Fruit fly (Drosophila melanogaster): ENCODE data around the gene Gyc76C.
A peak's percentile ranks its signal among the peaks of the same experiment; 100 is the strongest.

Gene Gyc76C

dm6 chr3L:19834143-19834794, 40.9 kb upstream of the Gyc76C start, which contains the start of the genes trc and CG32221 (continued):
- TF ChIP-seq Hr51 (GFP tag; optimal IDR thresholded peaks at IDR 0.05): no peak
- TF ChIP-seq BEAF-32 (GFP tag; optimal IDR thresholded peaks at IDR 0.05): peak; percentile 85
- no peak for TF ChIP-seq Hr39 (optimal IDR thresholded peaks at IDR 0.05)
- peak; percentile 54 for TF ChIP-seq Lhr (GFP tag; optimal IDR thresholded peaks at IDR 0.05)
- no peak for TF ChIP-seq eyg (GFP tag; optimal IDR thresholded peaks at IDR 0.05)
- no peak for TF ChIP-seq Fer3 (tag; optimal IDR thresholded peaks at IDR 0.05)
- TF ChIP-seq Bdp1 (GFP tag; optimal IDR thresholded peaks at IDR 0.05): no peak
- no peak for TF ChIP-seq ewg (GFP tag; optimal IDR thresholded peaks at IDR 0.05)
- peak; percentile 43 for TF ChIP-seq HmgZ (tag; optimal IDR thresholded peaks at IDR 0.05)
- TF ChIP-seq ase (GFP tag; IDR thresholded peaks at IDR 0.05): no peak
- TF ChIP-seq CG34376 (GFP tag; optimal IDR thresholded peaks at IDR 0.05): peak; percentile 53
- peak; percentile 57 for TF ChIP-seq Ptx1 (GFP tag; IDR thresholded peaks at IDR 0.05)
- peak; percentile 31; the same call in 1 of the 2 replicates for TF ChIP-seq CG11085 (GFP tag; IDR thresholded peaks at IDR 0.05)
- TF ChIP-seq ranshi (GFP tag; IDR thresholded peaks at IDR 0.05): peak; percentile 42; the same call in 1 of the 2 replicates
- no peak for TF ChIP-seq fd102C (GFP tag; optimal IDR thresholded peaks at IDR 0.05)
- peak; percentile 53; the same call in 2 of the 3 replicates for TF ChIP-seq ken (GFP tag; IDR thresholded peaks at IDR 0.05)
- no peak for TF ChIP-seq CG16815 (GFP tag; optimal IDR thresholded peaks at IDR 0.05)
- TF ChIP-seq CG12155 (GFP tag; optimal IDR thresholded peaks at IDR 0.05): no peak
- peak; percentile 64; the same call in 2 of the 3 replicates for TF ChIP-seq CG14860 (GFP tag; IDR thresholded peaks at IDR 0.05; ENCODE audit: partially characterized antibody)
- peak; percentile 33 for TF ChIP-seq CG17359 (tag; optimal IDR thresholded peaks at IDR 0.05)
- no peak for TF ChIP-seq pros (GFP tag; optimal IDR thresholded peaks at IDR 0.05)
- no peak for TF ChIP-seq Ada2b (GFP tag; IDR thresholded peaks at IDR 0.05)
- TF ChIP-seq wek (GFP tag; optimal IDR thresholded peaks at IDR 0.05): peak; percentile 39
- TF ChIP-seq Sry-δ (GFP tag; optimal IDR thresholded peaks at IDR 0.05): peak; percentile 74
- TF ChIP-seq CG3163 (GFP tag; optimal IDR thresholded peaks at IDR 0.05): no peak
- 0 out of 2 replicates have a peak, but pooled peaks have one; percentile 10 for TF ChIP-seq CG17612 (GFP tag; IDR thresholded peaks at IDR 0.05)
- no peak for TF ChIP-seq hth (optimal IDR thresholded peaks at IDR 0.05)
- TF ChIP-seq mam (GFP tag; optimal IDR thresholded peaks at IDR 0.05): peak; percentile 17
- no peak for TF ChIP-seq CG6689 (GFP tag; IDR thresholded peaks at IDR 0.05)
- TF ChIP-seq Gsc (GFP tag; IDR thresholded peaks at IDR 0.05): no peak
- peak; percentile 90 for TF ChIP-seq Sry-β (GFP tag; optimal IDR thresholded peaks at IDR 0.05)
- no peak for TF ChIP-seq CG10147 (GFP tag; optimal IDR thresholded peaks at IDR 0.05)
- TF ChIP-seq CG4730 (GFP tag; IDR thresholded peaks at IDR 0.05): no peak
- no peak for TF ChIP-seq twi (tag; optimal IDR thresholded peaks at IDR 0.05)
- peak; percentile 67 for TF ChIP-seq CG13287 (GFP tag; IDR thresholded peaks at IDR 0.05; ENCODE audit: partially characterized antibody)
- peak; percentile 51 for TF ChIP-seq CG17186 (GFP tag; optimal IDR thresholded peaks at IDR 0.05)
- no peak for TF ChIP-seq maf-S (GFP tag; optimal IDR thresholded peaks at IDR 0.05)
- no peak for TF ChIP-seq danr (GFP tag; IDR thresholded peaks at IDR 0.05)
- no peak for TF ChIP-seq CG12236 (GFP tag; optimal IDR thresholded peaks at IDR 0.05)
- TF ChIP-seq CG18764 (GFP tag; optimal IDR thresholded peaks at IDR 0.05): peak; percentile 24
- no peak for TF ChIP-seq ERR (GFP tag; optimal IDR thresholded peaks at IDR 0.05)
- no peak for TF ChIP-seq wor (GFP tag; IDR thresholded peaks at IDR 0.05)
- no peak for TF ChIP-seq CG2889 (GFP tag; IDR thresholded peaks at IDR 0.05)
- peak; percentile 65 for TF ChIP-seq Dek (tag; optimal IDR thresholded peaks at IDR 0.05)
- TF ChIP-seq CG11398 (GFP tag; optimal IDR thresholded peaks at IDR 0.05): no peak
- peak; percentile 19; the same call in 1 of the 2 replicates for TF ChIP-seq sisA (GFP tag; IDR thresholded peaks at IDR 0.05)
- TF ChIP-seq CG3847 (GFP tag; IDR thresholded peaks at IDR 0.05): peak; percentile 51; the same call in 1 of the 2 replicates
- no peak for TF ChIP-seq CG14050 (GFP tag; IDR thresholded peaks at IDR 0.05)
- TF ChIP-seq ab (GFP tag; optimal IDR thresholded peaks at IDR 0.05): no peak
- peak; percentile 94 for TF ChIP-seq Ets65A (GFP tag)
- peak; percentile 39 for TF ChIP-seq schlank (tag; optimal IDR thresholded peaks at IDR 0.05)
